Worm (Caenorhabditis elegans) whole organism, midembryonic: ENCODE results near the gene F55B12.10.

Source experiments
- T22C8.4 ChIP-seq: fragments of 200-800 bp; sonication (Bioruptor generic); IDR thresholded peaks from 2 replicates; pipeline ENCODE4 v1.3.6; 2022; ENCODE audit warnings: missing genetic modification characterization, missing compliant biosample characterization
- med-1 ChIP-seq: sonication (generic microtip); optimal IDR thresholded peaks from 2 replicates; lab custom pipeline; 2017; ENCODE audit warnings: missing genetic modification characterization, mild to moderate bottlenecking, missing compliant biosample characterization, antibody characterized with exemption, missing genetic modification reagents; ENCODE audit not compliant: insufficient read depth

DNA sequence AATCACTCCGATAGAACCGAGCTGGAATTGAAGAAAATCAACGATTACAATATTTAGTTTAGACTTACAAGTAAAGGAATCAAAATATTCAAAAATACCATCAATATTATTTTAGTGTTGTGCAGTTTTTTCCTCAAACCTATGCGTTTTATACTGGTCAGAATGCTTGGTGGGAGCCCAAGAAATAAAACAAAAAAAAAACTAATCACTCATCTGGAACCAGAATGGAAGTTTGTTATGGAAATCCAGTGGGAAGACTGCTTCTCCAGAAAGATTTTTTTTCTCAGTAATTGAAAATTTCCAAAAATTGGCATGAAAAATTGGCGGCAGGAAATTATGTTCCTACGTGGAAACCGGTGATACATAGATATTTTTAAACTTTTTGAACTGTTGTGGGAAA lies 16.8 kb downstream of the F55B12.10 start, which contains the start of gene srx-134:
- TF ChIP-seq med-1 (GFP tag; lab: Kevin White, UChicago) (no peak), T22C8.4 (GFP tag; lab: Robert Waterston, UW) (no peak)
